Worm (Caenorhabditis elegans) whole organism, young adult: ENCODE data around the gene C01G10.4.

Experiments used
- B0035.1 ChIP-seq: sonication (generic microtip); optimal IDR thresholded peaks from 2 replicates; lab custom pipeline; 2016; ENCODE audit warnings: missing genetic modification characterization, mild to moderate bottlenecking, missing compliant biosample characterization, missing genotype, missing genetic modification reagents
- B0336.3 ChIP-seq: fragments of 200-800 bp; sonication (Bioruptor generic); IDR thresholded peaks from 2 replicates; pipeline ENCODE4 v1.3.6; 2022; ENCODE audit warnings: missing genetic modification characterization, missing compliant biosample characterization
- C06A6.2 ChIP-seq: fragments of 200-800 bp; sonication (Bioruptor generic); conservative IDR thresholded peaks from 2 replicates; pipeline ENCODE4 v1.3.6; 2022; ENCODE audit warnings: missing genetic modification characterization, missing compliant biosample characterization
- C17E4.6 ChIP-seq: fragments of 200-800 bp; sonication (Bioruptor generic); IDR thresholded peaks from 2 replicates; pipeline ENCODE4 v1.3.6; 2022; ENCODE audit warnings: missing genetic modification reagents, missing genetic modification characterization, missing compliant biosample characterization
- D2030.7 ChIP-seq: fragments of 200-800 bp; sonication (Bioruptor generic); IDR thresholded peaks from 2 replicates; pipeline ENCODE4 v1.3.6; 2022; ENCODE audit warnings: missing genetic modification reagents, missing genetic modification characterization, missing compliant biosample characterization
- F57C9.4 ChIP-seq: sonication (generic microtip); optimal IDR thresholded peaks from 2 replicates; lab custom pipeline; 2017; ENCODE audit warnings: mild to moderate bottlenecking, missing genetic modification characterization, missing compliant biosample characterization
- Y95B8A.8 ChIP-seq: fragments of 200-800 bp; sonication (Bioruptor generic); IDR thresholded peaks from 2 replicates; pipeline ENCODE4 v1.3.6; 2022; ENCODE audit warnings: missing genetic modification reagents, missing genetic modification characterization, missing compliant biosample characterization
- ZK185.1 ChIP-seq: sonication (generic microtip); optimal IDR thresholded peaks from 2 replicates; lab custom pipeline; 2016; ENCODE audit warnings: mild to moderate bottlenecking, missing genetic modification characterization, missing compliant biosample characterization; ENCODE audit not compliant: poor library complexity, severe bottlenecking
- attf-3 ChIP-seq: fragments of 200-800 bp; sonication (Bioruptor generic); conservative IDR thresholded peaks from 2 replicates; pipeline ENCODE4 v1.3.6; 2022; ENCODE audit warnings: missing genetic modification reagents, missing genetic modification characterization, missing compliant biosample characterization
- attf-6 ChIP-seq: fragments of 200-800 bp; sonication (Bioruptor generic); IDR thresholded peaks from 2 replicates; pipeline ENCODE4 v1.3.6; 2022; ENCODE audit warnings: missing genetic modification reagents, missing genetic modification characterization, missing compliant biosample characterization
- bed-1 ChIP-seq: fragments of 200-800 bp; sonication (Bioruptor generic); IDR thresholded peaks from 2 replicates; pipeline ENCODE4 v1.3.6; 2022; ENCODE audit warnings: missing genetic modification reagents, missing genetic modification characterization, missing compliant biosample characterization
- ccch-3 ChIP-seq: fragments of 200-800 bp; sonication (Bioruptor generic); optimal IDR thresholded peaks from 2 replicates; lab custom pipeline; 2018; ENCODE audit warnings: mild to moderate bottlenecking, missing genetic modification characterization, missing compliant biosample characterization
- cebp-1 ChIP-seq, 2 experiments: fragments of 200-800 bp in 1 of 2; sonication (Bioruptor generic) in 1 of 2; sonication (generic microtip) in 1 of 2; IDR thresholded peaks in 1 of 2; optimal IDR thresholded peaks in 1 of 2; 2 replicates each; pipeline versions ENCODE4 v1.3.6 to Lab custom; 2017 to 2022; ENCODE audit warnings: missing compliant biosample characterization in 2 of 2, missing genetic modification characterization in 2 of 2, mild to moderate bottlenecking in 1 of 2, missing genetic modification reagents in 1 of 2, moderate library complexity in 1 of 2
- cebp-2 ChIP-seq: fragments of 200-800 bp; sonication (Bioruptor generic); IDR thresholded peaks from 2 replicates; pipeline ENCODE4 v1.3.6; 2022; ENCODE audit warnings: missing genetic modification characterization, missing compliant biosample characterization
- ceh-100 ChIP-seq: fragments of 200-800 bp; sonication (Bioruptor generic); IDR thresholded peaks from 2 replicates; pipeline ENCODE4 v1.3.6; 2022; ENCODE audit warnings: missing genetic modification reagents, missing genetic modification characterization, missing compliant biosample characterization
- ceh-58 ChIP-seq: fragments of 200-800 bp; sonication (Bioruptor generic); IDR thresholded peaks from 2 replicates; pipeline ENCODE4 v1.3.6; 2022; ENCODE audit warnings: missing genetic modification characterization, missing compliant biosample characterization
- ceh-79 ChIP-seq: sonication (generic microtip); optimal IDR thresholded peaks from 2 replicates; lab custom pipeline; 2017; ENCODE audit warnings: mild to moderate bottlenecking, missing genetic modification characterization, missing compliant biosample characterization
- die-1 ChIP-seq: sonication (generic microtip); optimal IDR thresholded peaks from 2 replicates; lab custom pipeline; 2016; ENCODE audit warnings: missing genotype, mild to moderate bottlenecking, missing genetic modification characterization, missing compliant biosample characterization
- dox-1 ChIP-seq: fragments of 200-800 bp; sonication (Bioruptor generic); IDR thresholded peaks from 2 replicates; pipeline ENCODE4 v1.3.6; 2022; ENCODE audit warnings: missing genetic modification reagents, missing genetic modification characterization, missing compliant biosample characterization
- dpff-1 ChIP-seq: sonication (generic microtip); optimal IDR thresholded peaks from 2 replicates; lab custom pipeline; 2017; ENCODE audit warnings: mild to moderate bottlenecking, missing genetic modification characterization, missing compliant biosample characterization
- dpl-1 ChIP-seq: fragments of 150-350 bp; optimal IDR thresholded peaks from 2 replicates; lab custom pipeline; 2014; ENCODE audit warnings: missing biosample characterization, missing genetic modification reagents, missing genetic modification characterization
- efl-1 ChIP-seq: fragments of 150-350 bp; optimal IDR thresholded peaks from 2 replicates; lab custom pipeline; 2014; ENCODE audit warnings: missing biosample characterization, missing genetic modification reagents, missing genetic modification characterization
- egl-18 ChIP-seq: fragments of 200-800 bp; sonication (Bioruptor generic); IDR thresholded peaks from 2 replicates; pipeline ENCODE4 v1.3.6; 2022; ENCODE audit warnings: missing genetic modification reagents, missing genetic modification characterization, missing compliant biosample characterization
- ets-4 ChIP-seq: fragments of 200-800 bp; sonication (Bioruptor generic); optimal IDR thresholded peaks from 2 replicates; lab custom pipeline; 2018; ENCODE audit warnings: mild to moderate bottlenecking, missing genetic modification characterization, missing compliant biosample characterization
- gei-17 ChIP-seq: fragments of 200-800 bp; sonication (Bioruptor generic); optimal IDR thresholded peaks from 2 replicates; lab custom pipeline; 2018; ENCODE audit warnings: mild to moderate bottlenecking, missing genetic modification characterization, missing compliant biosample characterization
- hlh-26 ChIP-seq: fragments of 200-800 bp; sonication (Bioruptor generic); conservative IDR thresholded peaks from 2 replicates; pipeline ENCODE4 v1.3.6; 2022; ENCODE audit warnings: missing genetic modification reagents, missing genetic modification characterization, missing compliant biosample characterization
- hmg-20 ChIP-seq: fragments of 200-800 bp; sonication (Bioruptor generic); IDR thresholded peaks from 2 replicates; pipeline ENCODE4 v1.3.6; 2022; ENCODE audit warnings: missing genetic modification reagents, missing genetic modification characterization, missing compliant biosample characterization
- let-607 ChIP-seq, 2 experiments: fragments of 200-800 bp in 1 of 2; sonication (Bioruptor generic) in 1 of 2; sonication (generic microtip) in 1 of 2; optimal IDR thresholded peaks; 2 replicates each; lab custom pipeline; 2016 to 2018; ENCODE audit warnings: mild to moderate bottlenecking in 2 of 2, missing compliant biosample characterization in 2 of 2, missing genetic modification characterization in 2 of 2, moderate library complexity in 2 of 2, missing genotype in 1 of 2
- lin-35 ChIP-seq, 3 experiments: fragments of 150-350 bp in 2 of 3; sonication (generic microtip) in 1 of 3; optimal IDR thresholded peaks; 2 replicates each; lab custom pipeline; 2014 to 2018; ENCODE audit warnings: missing biosample characterization in 3 of 3, missing genetic modification characterization in 3 of 3, missing genetic modification reagents in 3 of 3
- lin-54 ChIP-seq: fragments of 200-800 bp; sonication (Bioruptor generic); optimal IDR thresholded peaks from 2 replicates; lab custom pipeline; 2018; ENCODE audit warnings: mild to moderate bottlenecking, missing genetic modification characterization, missing compliant biosample characterization
- lir-1 ChIP-seq: fragments of 200-800 bp; sonication (Bioruptor generic); conservative IDR thresholded peaks from 2 replicates; pipeline ENCODE4 v1.3.6; 2022; ENCODE audit warnings: missing genetic modification reagents, missing genetic modification characterization, missing compliant biosample characterization
- mel-28 ChIP-seq: sonication (generic microtip); optimal IDR thresholded peaks from 2 replicates; lab custom pipeline; 2016; ENCODE audit warnings: borderline replicate concordance, mild to moderate bottlenecking, missing genetic modification characterization, missing compliant biosample characterization
- nfya-1 ChIP-seq: sonication (generic microtip); optimal IDR thresholded peaks from 2 replicates; lab custom pipeline; 2017; ENCODE audit warnings: antibody characterized with exemption, missing compliant biosample characterization, missing genetic modification characterization, borderline replicate concordance; ENCODE audit not compliant: insufficient read depth
- nhr-179 ChIP-seq: sonication (generic microtip); optimal IDR thresholded peaks from 2 replicates; lab custom pipeline; 2016; ENCODE audit warnings: mild to moderate bottlenecking, missing genetic modification characterization, missing compliant biosample characterization
- nhr-27 ChIP-seq: fragments of 200-800 bp; sonication (Bioruptor generic); optimal IDR thresholded peaks from 2 replicates; lab custom pipeline; 2018; ENCODE audit warnings: mild to moderate bottlenecking, missing genetic modification characterization, moderate library complexity, missing compliant biosample characterization
- nhr-90 ChIP-seq: sonication (generic microtip); optimal IDR thresholded peaks from 2 replicates; lab custom pipeline; 2016; ENCODE audit warnings: missing genotype, mild to moderate bottlenecking, missing genetic modification characterization, missing compliant biosample characterization
- rcor-1 ChIP-seq: fragments of 200-800 bp; sonication (Bioruptor generic); IDR thresholded peaks from 2 replicates; pipeline ENCODE4 v1.3.6; 2022; ENCODE audit warnings: missing genetic modification reagents, missing genetic modification characterization, missing compliant biosample characterization
- repo-1 ChIP-seq: sonication (generic microtip); optimal IDR thresholded peaks from 2 replicates; lab custom pipeline; 2017; ENCODE audit warnings: mild to moderate bottlenecking, missing genetic modification characterization, missing compliant biosample characterization
- snpc-1.1 ChIP-seq: sonication (generic microtip); optimal IDR thresholded peaks from 2 replicates; lab custom pipeline; 2017; ENCODE audit warnings: missing genetic modification characterization, mild to moderate bottlenecking, missing compliant biosample characterization, antibody characterized with exemption, moderate library complexity, missing genotype, missing genetic modification reagents; ENCODE audit not compliant: insufficient read depth
- somi-1 ChIP-seq: fragments of 200-800 bp; sonication (Bioruptor generic); optimal IDR thresholded peaks from 2 replicates; lab custom pipeline; 2018; ENCODE audit warnings: mild to moderate bottlenecking, missing genetic modification characterization, missing compliant biosample characterization
- tbp1 ChIP-seq: fragments of 200-800 bp; sonication (Bioruptor generic); optimal IDR thresholded peaks from 2 replicates; lab custom pipeline; 2018; ENCODE audit warnings: mild to moderate bottlenecking, missing genetic modification characterization, missing compliant biosample characterization
- tbx-9 ChIP-seq: sonication (generic microtip); optimal IDR thresholded peaks from 2 replicates; lab custom pipeline; 2016; ENCODE audit warnings: borderline replicate concordance, missing genetic modification characterization, inconsistent platforms, missing compliant biosample characterization
- unc-130 ChIP-seq: sonication (generic microtip); optimal IDR thresholded peaks from 2 replicates; lab custom pipeline; 2016; ENCODE audit warnings: missing genetic modification reagents, missing genetic modification characterization, missing compliant biosample characterization
- unc-62 ChIP-seq: fragments of 150-350 bp; optimal IDR thresholded peaks from 2 replicates; lab custom pipeline; 2014; ENCODE audit warnings: missing biosample characterization, missing genetic modification reagents, missing genetic modification characterization
- zfh-2 ChIP-seq: fragments of 200-800 bp; sonication (Bioruptor generic); conservative IDR thresholded peaks from 2 replicates; pipeline ENCODE4 v1.3.6; 2022; ENCODE audit warnings: missing genetic modification reagents, missing genetic modification characterization, missing compliant biosample characterization
- ztf-25 ChIP-seq: fragments of 200-800 bp; sonication (Bioruptor generic); IDR thresholded peaks from 2 replicates; pipeline ENCODE4 v1.3.6; 2022; ENCODE audit warnings: missing genetic modification reagents, missing genetic modification characterization, missing compliant biosample characterization
- ztf-28 ChIP-seq: fragments of 200-800 bp; sonication (Bioruptor generic); IDR thresholded peaks from 2 replicates; pipeline ENCODE4 v1.3.6; 2022; ENCODE audit warnings: missing genetic modification reagents, missing genetic modification characterization, missing compliant biosample characterization

The C01G10.4 gene

DNA sequence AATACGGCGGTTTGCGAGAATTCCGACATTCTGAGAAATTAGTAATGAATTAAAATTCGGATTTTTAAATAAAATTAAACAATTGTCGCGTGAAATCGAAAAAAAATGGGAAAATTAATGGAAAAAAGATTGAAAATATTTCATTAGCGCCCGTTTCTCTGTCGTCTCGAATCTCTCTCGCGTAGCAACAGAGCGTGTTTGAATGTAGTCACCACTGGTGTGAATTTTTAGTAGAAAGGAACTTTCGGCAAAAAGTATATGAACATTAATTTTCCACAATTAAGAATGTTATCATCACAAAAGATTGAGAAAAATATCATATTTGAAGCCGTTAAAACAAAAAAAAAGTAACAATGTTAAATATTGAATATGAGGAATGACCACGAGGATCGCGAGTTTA is 47.2 kb downstream of the C01G10.4 start, which contains the start of gene aipl-1 (continued):
- TF ChIP-seq snpc-1.1 (no peak), ets-4 (no peak), dpl-1 (GFP tag; lab: Kevin White, UChicago) (peak; percentile 7), Y95B8A.8 (GFP tag; lab: Robert Waterston, UW) (0 out of 2 replicates have a peak, but pooled peaks have one; percentile 31), hlh-26 (no peak), dox-1 (GFP tag; lab: Robert Waterston, UW) (peak; percentile 73), ccch-3 (no peak), zfh-2 (GFP tag; lab: Robert Waterston, UW) (no peak), somi-1 (no peak), B0035.1 (tag; lab: Kevin White, UChicago) (no peak), efl-1 (GFP tag; lab: Kevin White, UChicago) (peak; percentile 61), bed-1 (GFP tag; lab: Robert Waterston, UW) (no peak), dpff-1 (no peak), repo-1 (tag; lab: Kevin White, UChicago) (no peak), attf-3 (no peak), ceh-58 (no peak), lin-35 (GFP tag; optimal IDR thresholded peaks at IDR 0.05; lab: Kevin White, UChicago) (peak in 1 of 3 experiments; percentile 53), D2030.7 (GFP tag; lab: Robert Waterston, UW) (peak; percentile 79), unc-130 (GFP tag; lab: Kevin White, UChicago) (no peak), die-1 (no peak), let-607 (tag; optimal IDR thresholded peaks at IDR 0.05; lab: Kevin White, UChicago) (no peak), unc-62 (GFP tag; lab: Kevin White, UChicago) (no peak), C17E4.6 (GFP tag; lab: Robert Waterston, UW) (no peak), ztf-28 (GFP tag; lab: Robert Waterston, UW) (no peak), egl-18 (GFP tag; lab: Robert Waterston, UW) (no peak), ztf-25 (no peak), gei-17 (GFP tag; lab: Kevin White, UChicago) (no peak), ceh-79 (tag; lab: Kevin White, UChicago) (no peak), attf-6 (GFP tag; lab: Robert Waterston, UW) (no peak), B0336.3 (GFP tag; lab: Robert Waterston, UW) (no peak), ZK185.1 (tag; lab: Kevin White, UChicago) (peak; percentile 6), nhr-179 (no peak), tbx-9 (tag; lab: Kevin White, UChicago) (no peak), nfya-1 (tag; lab: Kevin White, UChicago) (no peak), lir-1 (GFP tag; lab: Robert Waterston, UW) (no peak), rcor-1 (peak; percentile 51; the same call in 1 of the 2 replicates), cebp-2 (GFP tag; lab: Robert Waterston, UW) (no peak), ceh-100 (GFP tag; lab: Robert Waterston, UW) (peak; percentile 95), cebp-1 (GFP tag; IDR thresholded peaks at IDR 0.05; lab: Robert Waterston, UW) (0 out of 2 replicates have a peak, but pooled peaks have one; percentile 36), cebp-1 (tag; optimal IDR thresholded peaks at IDR 0.05; lab: Kevin White, UChicago) (no peak), hmg-20 (GFP tag; lab: Robert Waterston, UW) (no peak), mel-28 (tag; lab: Kevin White, UChicago) (no peak), nhr-90 (tag; lab: Kevin White, UChicago) (no peak), F57C9.4 (tag; lab: Kevin White, UChicago) (no peak), nhr-27 (no peak), lin-54 (peak; percentile 62), C06A6.2 (GFP tag; lab: Robert Waterston, UW) (no peak), tbp1 (peak; percentile 34)
